Worm (Caenorhabditis elegans) whole organism, L4 larva: ENCODE data around the gene plp-1.

Experiments used
- Y48G9A.11 ChIP-seq: fragments of 200-800 bp; sonication (Bioruptor generic); IDR thresholded peaks from 2 replicates; pipeline ENCODE4 v1.3.6; 2022; ENCODE audit warnings: missing genetic modification reagents, missing genetic modification characterization, missing compliant biosample characterization
- Y75B8A.6 ChIP-seq: fragments of 200-800 bp; sonication (Bioruptor generic); IDR thresholded peaks from 2 replicates; pipeline ENCODE4 v1.3.6; 2022; ENCODE audit warnings: missing genetic modification reagents, missing genetic modification characterization, missing compliant biosample characterization
- aha-1 ChIP-seq: fragments of 150-350 bp; peaks from one replicate; lab custom pipeline; 2014; ENCODE audit warnings: missing biosample characterization, missing genetic modification characterization
- ces-1 ChIP-seq: fragments of 150-350 bp; sonication (generic microtip); optimal IDR thresholded peaks from 4 replicates; lab custom pipeline; 2014; ENCODE audit warnings: missing biosample characterization, missing genetic modification reagents, missing genetic modification characterization
- ctbp-1 ChIP-seq: fragments of 200-800 bp; sonication (Bioruptor generic); IDR thresholded peaks from 2 replicates; pipeline ENCODE4 v1.3.6; 2022; ENCODE audit warnings: missing genetic modification reagents, missing genetic modification characterization, missing compliant biosample characterization
- daf-16 ChIP-seq, 3 experiments: sonication (generic microtip); optimal IDR thresholded peaks; 2 replicates each; lab custom pipeline; 2016 to 2017; ENCODE audit warnings: missing genetic modification characterization in 3 of 3, missing genetic modification reagents in 3 of 3, mild to moderate bottlenecking in 2 of 3, missing compliant biosample characterization in 2 of 3, missing biosample characterization in 1 of 3, moderate library complexity in 1 of 3
- dmd-6 ChIP-seq: fragments of 200-800 bp; sonication (Bioruptor generic); IDR thresholded peaks from 2 replicates; pipeline ENCODE4 v1.3.6; 2022; ENCODE audit warnings: missing genetic modification reagents, missing genetic modification characterization, missing compliant biosample characterization
- dmd-9 ChIP-seq: fragments of 200-800 bp; sonication (Bioruptor generic); IDR thresholded peaks from 2 replicates; pipeline ENCODE4 v1.3.6; 2022; ENCODE audit warnings: missing genetic modification reagents, missing genetic modification characterization, missing compliant biosample characterization
- dve-1 ChIP-seq: sonication (generic microtip); optimal IDR thresholded peaks from 2 replicates; lab custom pipeline; 2017; ENCODE audit warnings: antibody characterized with exemption, mild to moderate bottlenecking, missing genetic modification characterization, missing compliant biosample characterization; ENCODE audit not compliant: insufficient read depth
- hlh-11 ChIP-seq: fragments of 200-800 bp; sonication (Bioruptor generic); optimal IDR thresholded peaks from 2 replicates; lab custom pipeline; 2018; ENCODE audit warnings: mild to moderate bottlenecking, missing genetic modification characterization, missing compliant biosample characterization
- nhr-237 ChIP-seq: sonication (generic microtip); optimal IDR thresholded peaks from 2 replicates; lab custom pipeline; 2017; ENCODE audit warnings: missing biosample characterization, missing genetic modification characterization
- nhr-28 ChIP-seq: fragments of 150-350 bp; optimal IDR thresholded peaks from 2 replicates; lab custom pipeline; 2014; ENCODE audit warnings: missing biosample characterization, missing genetic modification characterization
- nhr-77 ChIP-seq: fragments of 150-350 bp; optimal IDR thresholded peaks from 2 replicates; lab custom pipeline; 2014; ENCODE audit warnings: missing biosample characterization, missing genetic modification characterization
- pqm-1 ChIP-seq: sonication (generic microtip); optimal IDR thresholded peaks from 2 replicates; lab custom pipeline; 2017; ENCODE audit warnings: missing biosample characterization, missing genetic modification characterization
- zag-1 ChIP-seq: fragments of 150-350 bp; optimal IDR thresholded peaks from 2 replicates; lab custom pipeline; 2014; ENCODE audit warnings: missing biosample characterization, missing genetic modification characterization

The plp-1 gene

DNA sequence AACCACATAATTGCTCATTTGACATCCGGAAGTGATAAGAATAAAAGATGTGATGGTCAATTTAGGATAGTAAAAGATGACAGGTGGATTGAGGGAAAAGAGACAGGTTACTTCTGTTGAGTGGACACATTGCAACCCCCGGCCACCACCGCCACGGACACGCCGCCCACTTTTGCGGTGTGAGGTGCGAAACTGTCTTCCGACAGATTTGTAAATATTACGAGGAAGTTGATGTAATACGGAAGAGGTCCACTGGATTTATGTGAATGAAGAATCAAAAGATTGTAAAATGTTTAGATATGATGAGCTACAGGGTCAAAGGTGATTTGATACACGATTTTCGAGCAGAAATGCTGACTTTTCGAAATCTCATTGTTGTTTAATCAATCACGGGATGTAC lies 39.7 kb downstream of the plp-1 start, which contains the start of gene C08G9.2:
Gene C08G9.2 (minus strand): TSS at position 101 of the 400 bp plus-strand sequence.
- TF ChIP-seq aha-1 (tag; lab: Kevin White, UChicago) (peak; percentile 40), ctbp-1 (GFP tag; lab: Robert Waterston, UW) (no peak)

DNA sequence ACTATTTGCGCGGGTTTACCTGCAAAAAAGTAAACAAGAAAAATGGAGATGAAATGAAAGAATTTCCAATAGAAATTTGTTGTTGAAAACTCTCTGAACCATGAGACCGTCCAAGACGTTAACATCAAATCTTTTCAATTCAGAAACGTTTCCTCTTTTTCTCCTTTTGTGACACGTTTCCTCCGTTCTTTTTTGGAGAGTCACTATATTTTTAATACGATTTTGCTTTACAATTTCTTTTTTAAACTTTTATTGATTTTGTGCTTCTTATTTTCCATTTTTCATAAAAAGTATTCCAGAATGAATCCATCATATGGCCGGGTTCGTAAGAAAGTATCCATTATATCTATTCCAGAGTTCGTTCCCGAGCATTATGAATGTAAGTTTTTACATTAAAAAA lies 41.7 kb downstream of the plp-1 start, which contains the start of gene itr-1:
Gene itr-1 (plus strand): TSS at position 301 of the 400 bp plus-strand sequence.
- TF ChIP-seq dmd-9 (GFP tag; lab: Robert Waterston, UW) (no peak), zag-1 (tag; lab: Kevin White, UChicago) (no peak)

DNA sequence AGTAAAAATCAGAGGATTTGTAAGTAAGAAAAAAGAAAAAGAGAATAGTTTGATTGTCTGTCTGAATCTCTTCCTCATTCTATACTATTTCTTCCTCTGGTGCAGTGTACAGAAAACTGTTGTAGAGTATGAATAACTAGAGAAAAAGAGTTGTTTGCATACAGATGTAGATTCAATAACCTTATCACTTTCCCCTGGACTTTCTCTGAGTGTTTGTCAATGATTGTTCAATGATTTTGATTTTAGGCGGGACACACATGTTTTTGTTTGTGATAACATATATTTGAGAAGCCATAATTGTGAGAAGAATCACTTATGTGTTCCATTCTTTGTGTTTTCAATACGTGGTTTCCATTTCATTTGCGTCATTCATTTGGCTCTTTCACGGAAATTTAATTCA lies 46.0 kb downstream of the plp-1 start:
- TF ChIP-seq hlh-11 (tag; lab: Kevin White, UChicago) (peak; percentile 67), nhr-237 (no peak), dve-1 (tag; lab: Kevin White, UChicago) (peak; percentile 60), ces-1 (GFP tag; lab: Kevin White, UChicago) (no peak), nhr-77 (peak; percentile 40), Y75B8A.6 (GFP tag; lab: Robert Waterston, UW) (no peak), Y48G9A.11 (GFP tag; lab: Robert Waterston, UW) (no peak), nhr-28 (tag; lab: Kevin White, UChicago) (peak; percentile 72), daf-16 (GFP tag; optimal IDR thresholded peaks at IDR 0.05; lab: Kevin White, UChicago) (no peak), daf-16 (tag; optimal IDR thresholded peaks at IDR 0.05; lab: Kevin White, UChicago) (peak; percentile 91), dmd-6 (GFP tag; lab: Robert Waterston, UW) (peak; percentile 28; the same call in 1 of the 2 replicates), pqm-1 (peak; percentile 85)
